Fruit fly (Drosophila melanogaster) whole organism, embryonic: Measurements from ENCODE around the gene mld.

ENCODE experiments used
- CG10209 ChIP-seq: fragments of 200-800 bp; sonication (Bioruptor generic); optimal IDR thresholded peaks from 3 replicates; lab custom pipeline; 2017; ENCODE audit warnings: missing biosample characterization, mild to moderate bottlenecking, missing genetic modification characterization, missing genetic modification reagents
- CG10366 ChIP-seq: fragments of 200-800 bp; sonication (Bioruptor generic); IDR thresholded peaks from 2 replicates; pipeline ENCODE4 v1.3.6; 2022; ENCODE audit warnings: missing biosample characterization, missing genetic modification characterization
- CG11504 ChIP-seq: fragments of 200-800 bp; sonication (Bioruptor generic); optimal IDR thresholded peaks from 3 replicates; lab custom pipeline; 2019; ENCODE audit warnings: missing biosample characterization, mild to moderate bottlenecking, missing genetic modification characterization, moderate library complexity
- CG11723 ChIP-seq: fragments of 200-800 bp; sonication (Bioruptor generic); optimal IDR thresholded peaks from 2 replicates; lab custom pipeline; 2017; ENCODE audit warnings: missing biosample characterization, mild to moderate bottlenecking, missing genetic modification characterization
- CG12744 ChIP-seq: fragments of 200-800 bp; sonication (Bioruptor generic); optimal IDR thresholded peaks from 2 replicates; lab custom pipeline; 2016; ENCODE audit warnings: missing biosample characterization, missing genetic modification characterization
- CG13296 ChIP-seq: fragments of 200-800 bp; sonication (Bioruptor generic); optimal IDR thresholded peaks from 3 replicates; lab custom pipeline; 2018; ENCODE audit warnings: missing biosample characterization, mild to moderate bottlenecking, missing genetic modification characterization
- CG17568 ChIP-seq: fragments of 200-800 bp; sonication (Bioruptor generic); optimal IDR thresholded peaks from 2 replicates; lab custom pipeline; 2018; ENCODE audit warnings: missing biosample characterization, mild to moderate bottlenecking, missing genetic modification characterization, moderate library complexity
- CG18476 ChIP-seq: fragments of 200-800 bp; sonication (Bioruptor generic); optimal IDR thresholded peaks from 2 replicates; lab custom pipeline; 2016; ENCODE audit warnings: missing biosample characterization, mild to moderate bottlenecking, missing genetic modification characterization
- CG2120 ChIP-seq: fragments of 200-800 bp; sonication (Bioruptor generic); optimal IDR thresholded peaks from 3 replicates; lab custom pipeline; 2016; ENCODE audit warnings: missing biosample characterization, missing genetic modification characterization
- CG2889 ChIP-seq: fragments of 200-800 bp; sonication (Bioruptor generic); IDR thresholded peaks from 3 replicates; pipeline ENCODE4 v1.3.6; 2022; ENCODE audit warnings: missing biosample characterization, missing genetic modification characterization
- CG34376 ChIP-seq: fragments of 200-800 bp; sonication (Bioruptor generic); optimal IDR thresholded peaks from 2 replicates; lab custom pipeline; 2018; ENCODE audit warnings: missing biosample characterization, mild to moderate bottlenecking, missing genetic modification characterization
- CG6854 ChIP-seq: fragments of 200-800 bp; sonication (Bioruptor generic); optimal IDR thresholded peaks from 3 replicates; lab custom pipeline; 2017; ENCODE audit warnings: missing biosample characterization, mild to moderate bottlenecking, missing genetic modification characterization
- CG7745 ChIP-seq: fragments of 200-800 bp; sonication (Bioruptor generic); optimal IDR thresholded peaks from 2 replicates; lab custom pipeline; 2018; ENCODE audit warnings: missing biosample characterization, mild to moderate bottlenecking, missing genetic modification characterization, moderate library complexity
- CG8089 ChIP-seq: fragments of 200-800 bp; sonication (Bioruptor generic); optimal IDR thresholded peaks from 3 replicates; lab custom pipeline; 2016; ENCODE audit warnings: missing biosample characterization, missing genetic modification characterization
- CG8765 ChIP-seq: fragments of 200-800 bp; sonication (Bioruptor generic); IDR thresholded peaks from 2 replicates; pipeline ENCODE4 v1.3.6; 2022; ENCODE audit warnings: missing biosample characterization, missing genetic modification characterization
- CG9437 ChIP-seq: fragments of 200-800 bp; sonication (Bioruptor generic); optimal IDR thresholded peaks from 2 replicates; lab custom pipeline; 2018; ENCODE audit warnings: missing biosample characterization, mild to moderate bottlenecking, missing genetic modification characterization
- Dbx ChIP-seq: fragments of 200-800 bp; sonication (Bioruptor generic); IDR thresholded peaks from 3 replicates; pipeline ENCODE4 v1.3.6; 2022; ENCODE audit warnings: missing biosample characterization, missing genetic modification characterization
- Drgx ChIP-seq: fragments of 200-800 bp; sonication (Bioruptor generic); IDR thresholded peaks from 2 replicates; pipeline ENCODE4 v1.3.6; 2022; ENCODE audit warnings: missing biosample characterization, missing genetic modification characterization
- Hmx ChIP-seq: fragments of 200-800 bp; sonication (Bioruptor generic); optimal IDR thresholded peaks from 2 replicates; lab custom pipeline; 2016; ENCODE audit warnings: missing biosample characterization, missing genetic modification characterization
- Hr51 ChIP-seq, 2 experiments: fragments of 200-800 bp; sonication (Bioruptor generic); optimal IDR thresholded peaks; 2 replicates in 1 of 2; 3 replicates in 1 of 2; lab custom pipeline; 2016 to 2018; ENCODE audit warnings: missing biosample characterization in 2 of 2, missing genetic modification characterization in 2 of 2, mild to moderate bottlenecking in 1 of 2, moderate library complexity in 1 of 2
- Nf-YC ChIP-seq: fragments of 200-800 bp; optimal IDR thresholded peaks from 3 replicates; lab custom pipeline; 2019; ENCODE audit warnings: missing biosample characterization, mild to moderate bottlenecking, missing genetic modification characterization, moderate library complexity
- Oli ChIP-seq: fragments of 200-800 bp; sonication (Bioruptor generic); optimal IDR thresholded peaks from 2 replicates; lab custom pipeline; 2018; ENCODE audit warnings: missing biosample characterization, mild to moderate bottlenecking, missing genetic modification characterization, moderate library complexity
- Optix ChIP-seq: fragments of 200-800 bp; sonication (Bioruptor generic); IDR thresholded peaks from 3 replicates; pipeline ENCODE4 v1.3.6; 2022; ENCODE audit warnings: missing biosample characterization, missing genetic modification characterization
- Rfx ChIP-seq: fragments of 200-800 bp; sonication (Bioruptor generic); IDR thresholded peaks from 2 replicates; pipeline ENCODE4 v1.3.6; 2022; ENCODE audit warnings: missing biosample characterization, missing genetic modification characterization
- Xbp1 ChIP-seq: fragments of 200-800 bp; sonication (Bioruptor generic); optimal IDR thresholded peaks from 3 replicates; lab custom pipeline; 2016; ENCODE audit warnings: missing biosample characterization, mild to moderate bottlenecking, missing genetic modification characterization
- aop ChIP-seq: fragments of 200-800 bp; sonication (Bioruptor generic); IDR thresholded peaks from 2 replicates; pipeline ENCODE4 v1.3.6; 2022; ENCODE audit warnings: missing biosample characterization, missing genetic modification characterization
- bowl ChIP-seq: fragments of 200-800 bp; sonication (Bioruptor generic); IDR thresholded peaks from 2 replicates; pipeline ENCODE4 v1.3.6; 2022; ENCODE audit warnings: missing biosample characterization, missing genetic modification characterization
- cg ChIP-seq: fragments of 200-800 bp; sonication (Bioruptor generic); optimal IDR thresholded peaks from 3 replicates; lab custom pipeline; 2019; ENCODE audit warnings: missing biosample characterization, mild to moderate bottlenecking, missing genetic modification characterization, moderate library complexity
- chinmo ChIP-seq: fragments of 200-800 bp; sonication (Bioruptor generic); IDR thresholded peaks from 4 replicates; pipeline ENCODE4 v1.3.6; 2022; ENCODE audit warnings: missing biosample characterization, missing genetic modification characterization; ENCODE audit not compliant: partially characterized antibody
- chn ChIP-seq: fragments of 200-800 bp; sonication (Bioruptor generic); optimal IDR thresholded peaks from 2 replicates; lab custom pipeline; 2016; ENCODE audit warnings: missing biosample characterization, missing genetic modification characterization
- croc ChIP-seq: fragments of 200-800 bp; sonication (Bioruptor generic); conservative IDR thresholded peaks from 3 replicates; pipeline ENCODE4 v1.3.6; 2022; ENCODE audit warnings: missing biosample characterization, missing genetic modification characterization
- da ChIP-seq: fragments of 200-800 bp; sonication (Bioruptor generic); optimal IDR thresholded peaks from 2 replicates; lab custom pipeline; 2016; ENCODE audit warnings: missing biosample characterization, missing genetic modification characterization
- dmrt99B ChIP-seq: fragments of 200-800 bp; sonication (Bioruptor generic); optimal IDR thresholded peaks from 2 replicates; lab custom pipeline; 2018; ENCODE audit warnings: missing biosample characterization, mild to moderate bottlenecking, missing genetic modification characterization, moderate library complexity
- fd64A ChIP-seq: fragments of 200-800 bp; sonication (Bioruptor generic); optimal IDR thresholded peaks from 3 replicates; lab custom pipeline; 2018; ENCODE audit warnings: missing biosample characterization, mild to moderate bottlenecking, missing genetic modification characterization
- hkb ChIP-seq, 2 experiments: fragments of 200-800 bp in 1 of 2; fragments of >200 bp in 1 of 2; sonication (Bioruptor generic) in 1 of 2; IDR thresholded peaks in 1 of 2; optimal IDR thresholded peaks in 1 of 2; 2 replicates each; pipeline versions ENCODE4 v1.3.6 to Lab custom; 2017 to 2022; ENCODE audit warnings: missing biosample characterization in 1 of 2, missing genetic modification characterization in 1 of 2
- ind ChIP-seq: fragments of 200-800 bp; sonication (Bioruptor generic); optimal IDR thresholded peaks from 3 replicates; lab custom pipeline; 2016; ENCODE audit warnings: missing biosample characterization, missing genetic modification characterization
- inv ChIP-seq: fragments of 200-800 bp; sonication (Bioruptor generic); IDR thresholded peaks from 2 replicates; pipeline ENCODE4 v1.3.6; 2022; ENCODE audit warnings: missing biosample characterization, missing genetic modification characterization; ENCODE audit not compliant: partially characterized antibody
- kay ChIP-seq: fragments of 200-800 bp; sonication (Bioruptor generic); optimal IDR thresholded peaks from 2 replicates; lab custom pipeline; 2016; ENCODE audit warnings: missing biosample characterization, missing genetic modification characterization
- lmd ChIP-seq: fragments of 200-800 bp; sonication (Bioruptor generic); IDR thresholded peaks from 2 replicates; pipeline ENCODE4 v1.3.6; 2022; ENCODE audit warnings: missing biosample characterization, missing genetic modification characterization
- maf-S ChIP-seq: fragments of 200-800 bp; sonication (Bioruptor generic); optimal IDR thresholded peaks from 2 replicates; lab custom pipeline; 2016; ENCODE audit warnings: missing biosample characterization, missing genetic modification characterization
- mirr ChIP-seq: fragments of 200-800 bp; sonication (Bioruptor generic); optimal IDR thresholded peaks from 3 replicates; lab custom pipeline; 2018; ENCODE audit warnings: missing biosample characterization, mild to moderate bottlenecking, missing genetic modification characterization
- nau ChIP-seq: fragments of 200-800 bp; sonication (Bioruptor generic); optimal IDR thresholded peaks from 3 replicates; lab custom pipeline; 2017; ENCODE audit warnings: missing biosample characterization, mild to moderate bottlenecking, missing genetic modification characterization, missing genetic modification reagents
- nmo ChIP-seq: fragments of 200-800 bp; sonication (Bioruptor generic); optimal IDR thresholded peaks from 2 replicates; lab custom pipeline; 2018; ENCODE audit warnings: missing biosample characterization, mild to moderate bottlenecking, missing genetic modification characterization, moderate library complexity
- otp ChIP-seq: fragments of 200-800 bp; sonication (Bioruptor generic); IDR thresholded peaks from 3 replicates; pipeline ENCODE4, ENCODE4 v1.3.6; 2022; ENCODE audit warnings: missing biosample characterization, missing genetic modification characterization
- pros ChIP-seq: fragments of 200-800 bp; sonication (Bioruptor generic); optimal IDR thresholded peaks from 3 replicates; lab custom pipeline; 2019; ENCODE audit warnings: missing biosample characterization, mild to moderate bottlenecking, missing genetic modification characterization, moderate library complexity
- ro ChIP-seq: fragments of 200-800 bp; sonication (Bioruptor generic); IDR thresholded peaks from 2 replicates; pipeline ENCODE4 v1.3.6; 2022; ENCODE audit warnings: missing biosample characterization, missing genetic modification characterization
- sens ChIP-seq: fragments of 200-800 bp; sonication (Bioruptor generic); peaks from one replicate; lab custom pipeline; 2016; ENCODE audit warnings: missing biosample characterization, missing genetic modification characterization
- tup ChIP-seq: fragments of 200-800 bp; sonication (Bioruptor generic); optimal IDR thresholded peaks from 2 replicates; lab custom pipeline; 2016; ENCODE audit warnings: missing biosample characterization, mild to moderate bottlenecking, missing genetic modification characterization, moderate library complexity

Gene mld

dm6 chr3R:24573094-24573732 lies 12.2 kb upstream of the mld start:
- no peak for TF ChIP-seq Xbp1
- peak; percentile 19 for TF ChIP-seq sens (GFP tag; lab: Kevin White, UChicago)

DNA sequence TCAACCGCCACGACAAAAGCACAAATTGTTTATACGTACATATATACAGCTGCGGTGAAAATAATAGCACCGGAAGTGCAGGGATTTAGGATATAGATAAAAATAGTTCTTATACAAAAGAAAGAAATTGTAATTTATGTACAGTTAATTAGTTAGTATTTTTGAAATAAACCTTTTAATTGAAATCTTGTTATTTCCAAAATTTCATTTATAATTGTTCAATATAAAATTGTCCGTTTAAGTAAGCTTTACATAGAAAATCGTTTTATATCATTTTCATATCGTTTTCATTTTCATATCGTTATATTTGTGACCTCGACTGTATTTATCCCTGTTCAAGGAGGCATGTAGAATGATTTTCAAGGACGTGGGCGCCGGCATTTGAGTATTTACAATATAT lies 11.3 kb upstream of the mld start:
- peak; percentile 33 for TF ChIP-seq nau (GFP tag; lab: Kevin White, UChicago)
- no peak for TF ChIP-seq cg (GFP tag; lab: Kevin White, UChicago)
- TF ChIP-seq otp, result no peak
- TF ChIP-seq Optix (GFP tag; lab: Robert Waterston, UW), result no peak
- TF ChIP-seq inv (GFP tag; lab: Robert Waterston, UW), result no peak
- peak; percentile 40 for TF ChIP-seq nmo (GFP tag; lab: Kevin White, UChicago)
- TF ChIP-seq ro (GFP tag; lab: Robert Waterston, UW), result no peak
- peak; percentile 81 for TF ChIP-seq CG13296 (GFP tag; lab: Kevin White, UChicago)
- TF ChIP-seq croc (GFP tag; lab: Robert Waterston, UW), result no peak
- peak; percentile 79 for TF ChIP-seq CG34376 (GFP tag; lab: Kevin White, UChicago)
- TF ChIP-seq Nf-YC (tag; lab: Kevin White, UChicago), result peak; percentile 59
- TF ChIP-seq CG11504 (tag; lab: Kevin White, UChicago), result peak; percentile 75
- no peak for TF ChIP-seq CG10366 (GFP tag; lab: Robert Waterston, UW)
- TF ChIP-seq chinmo, result no peak
- TF ChIP-seq aop (GFP tag; lab: Robert Waterston, UW), result no peak
- TF ChIP-seq Hmx (GFP tag; lab: Kevin White, UChicago), result no peak
- TF ChIP-seq Oli, result peak; percentile 25
- TF ChIP-seq hkb (optimal IDR thresholded peaks at IDR 0.05; lab: Kevin White, UChicago), result no peak
- 0 out of 2 replicates have a peak, but pooled peaks have one; percentile 41 for TF ChIP-seq hkb (GFP tag; IDR thresholded peaks at IDR 0.05; lab: Robert Waterston, UW)
- TF ChIP-seq bowl (GFP tag; lab: Robert Waterston, UW), result no peak
- TF ChIP-seq mirr, result no peak
- TF ChIP-seq CG8765 (GFP tag; lab: Robert Waterston, UW), result no peak
- peak; percentile 64 for TF ChIP-seq dmrt99B (tag; lab: Kevin White, UChicago)
- TF ChIP-seq pros (GFP tag; lab: Kevin White, UChicago), result no peak
- no peak for TF ChIP-seq fd64A (GFP tag; lab: Kevin White, UChicago)
- TF ChIP-seq CG2889, result no peak
- no peak for TF ChIP-seq CG8089
- TF ChIP-seq da (GFP tag; lab: Kevin White, UChicago), result no peak
- no peak for TF ChIP-seq chn (GFP tag; lab: Kevin White, UChicago)
- peak in 1 of 2 experiments; percentile 72 for TF ChIP-seq Hr51 (GFP tag; optimal IDR thresholded peaks at IDR 0.05; lab: Kevin White, UChicago)
- peak; percentile 46 for TF ChIP-seq CG10209
- peak; percentile 20 for TF ChIP-seq ind (GFP tag; lab: Kevin White, UChicago)
- TF ChIP-seq CG18476 (GFP tag; lab: Kevin White, UChicago), result no peak
- TF ChIP-seq Drgx (GFP tag; lab: Robert Waterston, UW), result no peak
- TF ChIP-seq CG7745 (tag; lab: Kevin White, UChicago), result no peak
- TF ChIP-seq lmd, result peak; percentile 25; the same call in 1 of the 2 replicates
- no peak for TF ChIP-seq CG17568 (GFP tag; lab: Kevin White, UChicago)
- no peak for TF ChIP-seq maf-S (GFP tag; lab: Kevin White, UChicago)
- no peak for TF ChIP-seq CG11723 (GFP tag; lab: Kevin White, UChicago)
- TF ChIP-seq kay (GFP tag; lab: Kevin White, UChicago), result no peak
- TF ChIP-seq Rfx (GFP tag; lab: Robert Waterston, UW), result peak; percentile 15; the same call in 1 of the 2 replicates
- TF ChIP-seq CG9437, result peak; percentile 40
- TF ChIP-seq CG6854 (GFP tag; lab: Kevin White, UChicago), result peak; percentile 66
- no peak for TF ChIP-seq CG12744 (GFP tag; lab: Kevin White, UChicago)
- no peak for TF ChIP-seq tup (GFP tag; lab: Kevin White, UChicago)
- TF ChIP-seq CG2120 (GFP tag; lab: Kevin White, UChicago), result peak; percentile 75
- peak; percentile 59; the same call in 2 of the 3 replicates for TF ChIP-seq Dbx (GFP tag; lab: Robert Waterston, UW)
